Worm (Caenorhabditis elegans): ENCODE results near the gene ascc-1.

ce11 chrII:61013-61412, 3.5 kb downstream of the ascc-1 start, which contains the start of gene C23H3.2:
- TF ChIP-seq sea-2 (GFP tag; optimal IDR thresholded peaks at IDR 0.05) (no peak), snpc-4 (tag; optimal IDR thresholded peaks at IDR 0.05) (no peak)
